Worm (Caenorhabditis elegans) whole organism, mixed stage, embryonic: ENCODE measurements around the gene Y37H2A.18.
A peak's percentile ranks its signal among the peaks of the same experiment; 100 is the strongest.

Experiments
- M03D4.4 ChIP-seq: sonication (generic microtip); optimal IDR thresholded peaks from 2 replicates; lab custom pipeline; 2017; ENCODE audit warnings: mild to moderate bottlenecking, missing genetic modification characterization, missing compliant biosample characterization
- blmp-1 ChIP-seq: fragments of 150-350 bp; optimal IDR thresholded peaks from 2 replicates; lab custom pipeline; 2014; ENCODE audit warnings: missing biosample characterization, missing genetic modification characterization
- ceh-39 ChIP-seq: fragments of 150-350 bp; optimal IDR thresholded peaks from 2 replicates; lab custom pipeline; 2014; ENCODE audit warnings: missing biosample characterization, missing genetic modification characterization
- ceh-43 ChIP-seq: fragments of 200-800 bp; sonication (Bioruptor generic); optimal IDR thresholded peaks from 2 replicates; lab custom pipeline; 2018; ENCODE audit warnings: mild to moderate bottlenecking, missing genetic modification characterization, moderate library complexity, missing compliant biosample characterization
- ceh-83 ChIP-seq: fragments of 200-800 bp; sonication (Bioruptor generic); optimal IDR thresholded peaks from 2 replicates; lab custom pipeline; 2018; ENCODE audit warnings: mild to moderate bottlenecking, missing genetic modification characterization, missing compliant biosample characterization
- ces-1 ChIP-seq: fragments of 150-350 bp; optimal IDR thresholded peaks from 2 replicates; lab custom pipeline; 2014; ENCODE audit warnings: missing biosample characterization, missing genetic modification reagents, missing genetic modification characterization
- elt-3 ChIP-seq: fragments of 150-350 bp; optimal IDR thresholded peaks from 2 replicates; lab custom pipeline; 2014; ENCODE audit warnings: missing biosample characterization, missing genetic modification characterization
- flh-1 ChIP-seq: fragments of 200-800 bp; sonication (Bioruptor generic); optimal IDR thresholded peaks from 2 replicates; lab custom pipeline; 2018; ENCODE audit warnings: mild to moderate bottlenecking, missing genetic modification characterization, moderate library complexity, missing compliant biosample characterization
- ham-2 ChIP-seq: fragments of 200-800 bp; sonication (Bioruptor generic); optimal IDR thresholded peaks from 2 replicates; lab custom pipeline; 2018; ENCODE audit warnings: mild to moderate bottlenecking, missing genetic modification characterization, missing compliant biosample characterization
- hlh-1 ChIP-seq: fragments of 150-350 bp; optimal IDR thresholded peaks from 2 replicates; lab custom pipeline; 2014; ENCODE audit warnings: missing biosample characterization, missing genetic modification reagents, missing genetic modification characterization
- lin-32 ChIP-seq: fragments of 200-800 bp; sonication (Bioruptor generic); optimal IDR thresholded peaks from 2 replicates; lab custom pipeline; 2018; ENCODE audit warnings: mild to moderate bottlenecking, missing genetic modification characterization, missing compliant biosample characterization
- mab-5 ChIP-seq: fragments of 150-350 bp; optimal IDR thresholded peaks from 2 replicates; lab custom pipeline; 2014; ENCODE audit warnings: missing biosample characterization, missing genetic modification characterization
- mep-1 ChIP-seq: fragments of 150-350 bp; optimal IDR thresholded peaks from 2 replicates; lab custom pipeline; 2017; ENCODE audit warnings: missing biosample characterization, missing genetic modification reagents, missing genetic modification characterization, inconsistent platforms
- mls-2 ChIP-seq: sonication (generic microtip); optimal IDR thresholded peaks from 2 replicates; lab custom pipeline; 2016; ENCODE audit warnings: mild to moderate bottlenecking, missing genetic modification characterization, moderate library complexity, missing compliant biosample characterization
- nhr-12 ChIP-seq: fragments of 150-350 bp; optimal IDR thresholded peaks from 2 replicates; lab custom pipeline; 2014; ENCODE audit warnings: missing biosample characterization, missing genetic modification characterization
- nhr-2 ChIP-seq: fragments of 150-350 bp; optimal IDR thresholded peaks from 2 replicates; lab custom pipeline; 2014; ENCODE audit warnings: missing biosample characterization, missing genetic modification characterization
- nhr-237 ChIP-seq: fragments of 150-350 bp; optimal IDR thresholded peaks from 2 replicates; lab custom pipeline; 2014; ENCODE audit warnings: missing biosample characterization, missing genetic modification characterization
- nhr-28 ChIP-seq: fragments of 150-350 bp; optimal IDR thresholded peaks from 2 replicates; lab custom pipeline; 2014; ENCODE audit warnings: missing biosample characterization, missing genetic modification characterization
- nhr-76 ChIP-seq: sonication (generic microtip); optimal IDR thresholded peaks from 2 replicates; lab custom pipeline; 2017; ENCODE audit warnings: missing biosample characterization, missing genetic modification characterization
- pha-4 ChIP-seq: fragments of 150-350 bp; optimal IDR thresholded peaks from 2 replicates; lab custom pipeline; 2018; ENCODE audit warnings: missing biosample characterization, missing genetic modification reagents, missing genetic modification characterization
- sem-2 ChIP-seq: fragments of 200-800 bp; sonication (Bioruptor generic); optimal IDR thresholded peaks from 2 replicates; lab custom pipeline; 2018; ENCODE audit warnings: mild to moderate bottlenecking, missing genetic modification characterization, missing compliant biosample characterization
- snpc-4 ChIP-seq: fragments of 150-350 bp; optimal IDR thresholded peaks from 2 replicates; lab custom pipeline; 2014; ENCODE audit warnings: missing biosample characterization, missing genetic modification characterization
- sptf-1 ChIP-seq: sonication (generic microtip); optimal IDR thresholded peaks from 2 replicates; lab custom pipeline; 2017; ENCODE audit warnings: mild to moderate bottlenecking, missing genetic modification characterization, moderate library complexity, missing compliant biosample characterization
- unc-120 ChIP-seq: sonication (generic microtip); optimal IDR thresholded peaks from 2 replicates; lab custom pipeline; 2017; ENCODE audit warnings: missing genetic modification characterization, missing compliant biosample characterization; ENCODE audit not compliant: poor library complexity, severe bottlenecking
- unc-39 ChIP-seq: fragments of 150-350 bp; optimal IDR thresholded peaks from 2 replicates; lab custom pipeline; 2014; ENCODE audit warnings: missing biosample characterization, missing genetic modification characterization
- unc-62 ChIP-seq: fragments of 150-350 bp; optimal IDR thresholded peaks from 2 replicates; lab custom pipeline; 2014; ENCODE audit warnings: missing biosample characterization, missing genetic modification reagents, missing genetic modification characterization
- zip-8 ChIP-seq: fragments of 150-350 bp; optimal IDR thresholded peaks from 2 replicates; lab custom pipeline; 2014; ENCODE audit warnings: missing biosample characterization, missing genetic modification characterization
- ztf-11 ChIP-seq: fragments of 150-350 bp; optimal IDR thresholded peaks from 2 replicates; lab custom pipeline; 2014; ENCODE audit warnings: missing biosample characterization, missing genetic modification characterization

Y37H2A.18 gene

ce11 chrV:18133177-18133576, at the start of gene Y37H2A.18:
TSS of gene Y37H2A.18 (minus strand) at chrV:18133277.
- TF ChIP-seq nhr-28 (tag; lab: Kevin White, UChicago) (no peak), nhr-12 (tag; lab: Kevin White, UChicago) (no peak), pha-4 (tag; lab: Kevin White, UChicago) (no peak), nhr-76 (tag; lab: Kevin White, UChicago) (no peak), ham-2 (GFP tag; lab: Kevin White, UChicago) (no peak), unc-39 (tag; lab: Kevin White, UChicago) (no peak), sem-2 (GFP tag; lab: Kevin White, UChicago) (no peak), ceh-83 (GFP tag; lab: Kevin White, UChicago) (no peak), flh-1 (GFP tag; lab: Kevin White, UChicago) (no peak)
- TF ChIP-seq, all 35 proteins: peak for 0

ce11 chrV:18179663-18180062, 46.6 kb upstream of the Y37H2A.18 start, which contains the start of gene C31G12.1:
TSS of gene C31G12.1 (plus strand) at chrV:18179963.
- no peak for TF ChIP-seq ceh-83 (GFP tag; lab: Kevin White, UChicago)
- no peak for TF ChIP-seq elt-3
- peak; percentile 16 for TF ChIP-seq ceh-39 (tag; lab: Kevin White, UChicago)
- no peak for TF ChIP-seq nhr-2 (tag; lab: Kevin White, UChicago)

- no peak for TF ChIP-seq nhr-2 (tag; lab: Kevin White, UChicago)
- no peak for TF ChIP-seq sptf-1
- no peak for TF ChIP-seq mep-1
- no peak for TF ChIP-seq ham-2 (GFP tag; lab: Kevin White, UChicago)
- no peak for TF ChIP-seq nhr-12 (tag; lab: Kevin White, UChicago)
- no peak for TF ChIP-seq ceh-39 (tag; lab: Kevin White, UChicago)
- TF ChIP-seq lin-32: no peak
- TF ChIP-seq pha-4 (tag; lab: Kevin White, UChicago): no peak
- no peak for TF ChIP-seq ces-1
- no peak for TF ChIP-seq nhr-76 (tag; lab: Kevin White, UChicago)
- no peak for TF ChIP-seq elt-3
These were observed 45.6 kb upstream of the Y37H2A.18 start, which contains the start of gene C31G12.4 for ce11 chrV:18178659-18179058. TSS of gene C31G12.4 (minus strand) at chrV:18178759.

ce11 chrV:18171568-18171967, 38.5 kb upstream of the Y37H2A.18 start, which contains the start of gene C14A6.8:
TSS of gene C14A6.8 (minus strand) at chrV:18171668.
- TF ChIP-seq ceh-43 (GFP tag; lab: Kevin White, UChicago): no peak
- no peak for TF ChIP-seq ztf-11
- no peak for TF ChIP-seq snpc-4 (tag; lab: Kevin White, UChicago)
- TF ChIP-seq mab-5 (tag; lab: Kevin White, UChicago): no peak
- TF ChIP-seq pha-4 (tag; lab: Kevin White, UChicago): no peak
- no peak for TF ChIP-seq zip-8
- TF ChIP-seq, all 35 proteins: peak for 0

- TF ChIP-seq hlh-1 (tag; lab: Kevin White, UChicago): no peak
- no peak for TF ChIP-seq sem-2 (GFP tag; lab: Kevin White, UChicago)
- TF ChIP-seq sptf-1: no peak
- TF ChIP-seq nhr-12 (tag; lab: Kevin White, UChicago): no peak
- no peak for TF ChIP-seq M03D4.4 (tag; lab: Kevin White, UChicago)
- no peak for TF ChIP-seq ceh-83 (GFP tag; lab: Kevin White, UChicago)
- TF ChIP-seq nhr-76 (tag; lab: Kevin White, UChicago): no peak
- TF ChIP-seq ceh-39 (tag; lab: Kevin White, UChicago): no peak
- TF ChIP-seq unc-120 (tag; lab: Kevin White, UChicago): no peak
- TF ChIP-seq pha-4 (tag; lab: Kevin White, UChicago): no peak
- no peak for TF ChIP-seq unc-62 (GFP tag; lab: Kevin White, UChicago)
- no peak for TF ChIP-seq mab-5 (tag; lab: Kevin White, UChicago)
- no peak for TF ChIP-seq nhr-237 (tag; lab: Kevin White, UChicago)
- TF ChIP-seq ceh-43 (GFP tag; lab: Kevin White, UChicago): no peak
- no peak for TF ChIP-seq lin-32
These were observed 35.2 kb upstream of the Y37H2A.18 start, which contains the start of gene C14A6.7 for ce11 chrV:18168266-18168665. TSS of gene C14A6.7 (minus strand) at chrV:18168366.

ce11 chrV:18167161-18167560, 34.1 kb upstream of the Y37H2A.18 start, which contains the start of gene C14A6.6:
TSS of gene C14A6.6 (minus strand) at chrV:18167261.
- no peak for TF ChIP-seq nhr-237 (tag; lab: Kevin White, UChicago)
- TF ChIP-seq snpc-4 (tag; lab: Kevin White, UChicago): no peak
- TF ChIP-seq mls-2 (tag; lab: Kevin White, UChicago): no peak
- no peak for TF ChIP-seq lin-32
- TF ChIP-seq elt-3: no peak
- TF ChIP-seq unc-39 (tag; lab: Kevin White, UChicago): no peak
- no peak for TF ChIP-seq ceh-83 (GFP tag; lab: Kevin White, UChicago)
- no peak for TF ChIP-seq mep-1
- TF ChIP-seq ces-1: no peak
- no peak for TF ChIP-seq blmp-1 (tag; lab: Kevin White, UChicago)
- TF ChIP-seq sptf-1: no peak
- TF ChIP-seq, all 35 proteins: peak for 0
